Worm (Caenorhabditis elegans) whole organism, L1 larva: Measurements from ENCODE around the gene Y82E9BR.5.

Source experiments
- C04F5.9 ChIP-seq: sonication (generic microtip); optimal IDR thresholded peaks from 2 replicates; lab custom pipeline; 2016; ENCODE audit warnings: missing genetic modification characterization, missing compliant biosample characterization
- C34B4.2 ChIP-seq: sonication (generic microtip); optimal IDR thresholded peaks from 2 replicates; lab custom pipeline; 2017; ENCODE audit warnings: mild to moderate bottlenecking, missing genetic modification characterization, missing compliant biosample characterization
- F16B12.6 ChIP-seq: fragments of 150-350 bp; optimal IDR thresholded peaks from 2 replicates; lab custom pipeline; 2014; ENCODE audit warnings: missing biosample characterization, missing genetic modification characterization
- Y116A8C.19 ChIP-seq: sonication (generic microtip); optimal IDR thresholded peaks from 2 replicates; lab custom pipeline; 2016; ENCODE audit warnings: missing compliant biosample characterization, missing genetic modification characterization, borderline replicate concordance
- blmp-1 ChIP-seq: fragments of 150-350 bp; optimal IDR thresholded peaks from 2 replicates; lab custom pipeline; 2014; ENCODE audit warnings: missing biosample characterization, missing genetic modification characterization
- ceh-63 ChIP-seq: fragments of 200-800 bp; sonication (Bioruptor generic); optimal IDR thresholded peaks from 2 replicates; lab custom pipeline; 2018; ENCODE audit warnings: mild to moderate bottlenecking, missing genetic modification characterization, missing compliant biosample characterization
- ceh-8 ChIP-seq: fragments of 200-800 bp; sonication (Bioruptor generic); optimal IDR thresholded peaks from 2 replicates; lab custom pipeline; 2018; ENCODE audit warnings: mild to moderate bottlenecking, missing genetic modification characterization, moderate library complexity, missing compliant biosample characterization
- ceh-82 ChIP-seq, 3 experiments: fragments of 150-350 bp in 1 of 3; sonication (generic microtip) in 2 of 3; optimal IDR thresholded peaks; 2 replicates each; lab custom pipeline; 2014 to 2017; ENCODE audit warnings: missing biosample characterization in 3 of 3, missing genetic modification characterization in 3 of 3
- ceh-88 ChIP-seq: fragments of 200-800 bp; sonication (Bioruptor generic); IDR thresholded peaks from 2 replicates; pipeline ENCODE4 v1.3.6; 2022; ENCODE audit warnings: missing genetic modification characterization, missing compliant biosample characterization
- efl-1 ChIP-seq, 4 experiments: fragments of 150-350 bp; optimal IDR thresholded peaks in 3 of 4; peaks in 1 of 4; 1 replicate in 1 of 4; 2 replicates in 3 of 4; lab custom pipeline; 2014; ENCODE audit warnings: missing biosample characterization in 2 of 4, missing genetic modification characterization in 2 of 4, missing genetic modification reagents in 2 of 4
- efl-3 ChIP-seq: fragments of 200-800 bp; sonication (Bioruptor generic); optimal IDR thresholded peaks from 2 replicates; lab custom pipeline; 2018; ENCODE audit warnings: mild to moderate bottlenecking, missing genetic modification characterization, missing compliant biosample characterization
- egl-13 ChIP-seq: sonication (generic microtip); optimal IDR thresholded peaks from 2 replicates; lab custom pipeline; 2016; ENCODE audit warnings: missing genotype, missing genetic modification reagents, missing genetic modification characterization, missing compliant biosample characterization
- elt-2 ChIP-seq: sonication (generic microtip); optimal IDR thresholded peaks from 2 replicates; lab custom pipeline; 2016; ENCODE audit warnings: missing genetic modification characterization, mild to moderate bottlenecking, inconsistent platforms, missing compliant biosample characterization, missing genetic modification reagents
- elt-3 ChIP-seq, 6 experiments: fragments of 150-350 bp in 1 of 6; sonication (generic microtip); optimal IDR thresholded peaks; 2 replicates each; lab custom pipeline; 2017 to 2018; ENCODE audit warnings: missing biosample characterization in 6 of 6, missing genetic modification characterization in 6 of 6, inconsistent platforms in 1 of 6
- fkh-8 ChIP-seq: sonication (generic microtip); optimal IDR thresholded peaks from 2 replicates; lab custom pipeline; 2016; ENCODE audit warnings: mild to moderate bottlenecking, missing genetic modification characterization, missing compliant biosample characterization
- grh-1 ChIP-seq: fragments of 200-800 bp; sonication (Bioruptor generic); IDR thresholded peaks from 2 replicates; pipeline ENCODE4 v1.3.6; 2022; ENCODE audit warnings: missing genetic modification reagents, missing genetic modification characterization, missing compliant biosample characterization
- hlh-4 ChIP-seq: sonication (generic microtip); optimal IDR thresholded peaks from 2 replicates; lab custom pipeline; 2016; ENCODE audit warnings: mild to moderate bottlenecking, missing genetic modification characterization, missing compliant biosample characterization
- hpl-2 ChIP-seq: fragments of 150-350 bp; optimal IDR thresholded peaks from 2 replicates; lab custom pipeline; 2014; ENCODE audit warnings: missing biosample characterization, missing genetic modification reagents, missing genetic modification characterization
- irx-1 ChIP-seq: sonication (generic microtip); optimal IDR thresholded peaks from 2 replicates; lab custom pipeline; 2016; ENCODE audit warnings: missing genetic modification characterization, missing compliant biosample characterization
- isw-1 ChIP-seq: fragments of 200-800 bp; sonication (Bioruptor generic); IDR thresholded peaks from 2 replicates; pipeline ENCODE4 v1.3.6; 2022; ENCODE audit warnings: missing genetic modification characterization, missing compliant biosample characterization
- jun-1 ChIP-seq: fragments of 150-350 bp; optimal IDR thresholded peaks from 2 replicates; lab custom pipeline; 2014; ENCODE audit warnings: missing biosample characterization, missing genetic modification reagents, missing genetic modification characterization
- lin-39 ChIP-seq: fragments of 150-350 bp; optimal IDR thresholded peaks from 2 replicates; lab custom pipeline; 2014; ENCODE audit warnings: missing biosample characterization, missing genetic modification reagents, missing genetic modification characterization
- mab-9 ChIP-seq: fragments of 200-800 bp; sonication (Bioruptor generic); IDR thresholded peaks from 2 replicates; pipeline ENCODE4 v1.3.6; 2022; ENCODE audit warnings: missing genetic modification reagents, missing genetic modification characterization, missing compliant biosample characterization
- mef-2 ChIP-seq: fragments of 150-350 bp; optimal IDR thresholded peaks from 2 replicates; lab custom pipeline; 2014; ENCODE audit warnings: missing biosample characterization, missing genetic modification characterization
- mep-1 ChIP-seq: fragments of 150-350 bp; optimal IDR thresholded peaks from 2 replicates; lab custom pipeline; 2014; ENCODE audit warnings: missing biosample characterization, missing genetic modification characterization
- nhr-12 ChIP-seq: sonication (generic microtip); optimal IDR thresholded peaks from 2 replicates; lab custom pipeline; 2017; ENCODE audit warnings: missing biosample characterization, missing genetic modification characterization
- nhr-19 ChIP-seq: fragments of 200-800 bp; sonication (Bioruptor generic); conservative IDR thresholded peaks from 2 replicates; pipeline ENCODE4 v1.3.6; 2022; ENCODE audit warnings: missing genetic modification characterization, missing compliant biosample characterization
- nhr-47 ChIP-seq: sonication (generic microtip); optimal IDR thresholded peaks from 2 replicates; lab custom pipeline; 2016; ENCODE audit warnings: mild to moderate bottlenecking, missing genetic modification characterization, moderate library complexity, missing compliant biosample characterization
- nhr-77 ChIP-seq: fragments of 150-350 bp; optimal IDR thresholded peaks from 2 replicates; lab custom pipeline; 2014; ENCODE audit warnings: missing biosample characterization, missing genetic modification characterization
- nhr-90 ChIP-seq: sonication (generic microtip); optimal IDR thresholded peaks from 2 replicates; lab custom pipeline; 2016; ENCODE audit warnings: mild to moderate bottlenecking, missing genetic modification characterization, missing compliant biosample characterization; ENCODE audit not compliant: poor library complexity
- pag-3 ChIP-seq: sonication (generic microtip); optimal IDR thresholded peaks from 2 replicates; lab custom pipeline; 2017; ENCODE audit warnings: missing genetic modification characterization, mild to moderate bottlenecking, missing compliant biosample characterization, antibody characterized with exemption, borderline replicate concordance; ENCODE audit not compliant: insufficient read depth
- pqm-1 ChIP-seq: sonication (generic microtip); optimal IDR thresholded peaks from 3 replicates; lab custom pipeline; 2017; ENCODE audit warnings: missing biosample characterization, missing genetic modification characterization
- rnt-1 ChIP-seq: sonication (generic microtip); optimal IDR thresholded peaks from 2 replicates; lab custom pipeline; 2016; ENCODE audit warnings: mild to moderate bottlenecking, missing genetic modification characterization, moderate library complexity, missing compliant biosample characterization
- snpc-4 ChIP-seq: fragments of 150-350 bp; optimal IDR thresholded peaks from 2 replicates; lab custom pipeline; 2014; ENCODE audit warnings: missing biosample characterization, missing genetic modification characterization
- snu-23 ChIP-seq: sonication (generic microtip); optimal IDR thresholded peaks from 2 replicates; lab custom pipeline; 2016; ENCODE audit warnings: missing genetic modification characterization, missing compliant biosample characterization
- sox-4 ChIP-seq: sonication (generic microtip); optimal IDR thresholded peaks from 2 replicates; lab custom pipeline; 2016; ENCODE audit warnings: missing genetic modification characterization, missing compliant biosample characterization
- sptf-1 ChIP-seq: fragments of 150-350 bp; optimal IDR thresholded peaks from 2 replicates; lab custom pipeline; 2014; ENCODE audit warnings: missing biosample characterization, missing genetic modification characterization
- sup-37 ChIP-seq: fragments of 200-800 bp; sonication (Bioruptor generic); optimal IDR thresholded peaks from 2 replicates; lab custom pipeline; 2018; ENCODE audit warnings: mild to moderate bottlenecking, missing genetic modification characterization, missing compliant biosample characterization
- tbx-2 ChIP-seq: sonication (generic microtip); optimal IDR thresholded peaks from 2 replicates; lab custom pipeline; 2016; ENCODE audit warnings: missing genetic modification characterization, missing compliant biosample characterization
- tlp-1 ChIP-seq: fragments of 150-350 bp; optimal IDR thresholded peaks from 2 replicates; lab custom pipeline; 2014; ENCODE audit warnings: missing biosample characterization, missing genetic modification characterization
- xbp-1 ChIP-seq: sonication (generic microtip); optimal IDR thresholded peaks from 2 replicates; lab custom pipeline; 2016; ENCODE audit warnings: missing genetic modification characterization, missing compliant biosample characterization
- zag-1 ChIP-seq: fragments of 150-350 bp; optimal IDR thresholded peaks from 2 replicates; lab custom pipeline; 2014; ENCODE audit warnings: missing biosample characterization, missing genetic modification characterization
- zip-4 ChIP-seq: fragments of 200-800 bp; sonication (Bioruptor generic); optimal IDR thresholded peaks from 2 replicates; lab custom pipeline; 2018; ENCODE audit warnings: mild to moderate bottlenecking, missing genetic modification characterization, moderate library complexity, missing compliant biosample characterization
- ztf-11 ChIP-seq, 2 experiments: sonication (generic microtip); optimal IDR thresholded peaks; 2 replicates each; lab custom pipeline; 2016 to 2017; ENCODE audit warnings: missing genetic modification characterization in 2 of 2, missing biosample characterization in 1 of 2, missing compliant biosample characterization in 1 of 2

Gene Y82E9BR.5

ce11 chrIII:1419700-1420356 is 35.7 kb downstream of the Y82E9BR.5 start (continued):
- TF ChIP-seq nhr-90 (tag; lab: Kevin White, UChicago) (peak; percentile 86), isw-1 (GFP tag; lab: Robert Waterston, UW) (no peak), efl-3 (no peak), C34B4.2 (tag; lab: Kevin White, UChicago) (no peak), snu-23 (GFP tag; lab: Kevin White, UChicago) (peak; percentile 66), nhr-47 (peak; percentile 67), tbx-2 (tag; lab: Kevin White, UChicago) (peak; percentile 25), pqm-1 (no peak), snpc-4 (tag; lab: Kevin White, UChicago) (no peak), C04F5.9 (tag; lab: Kevin White, UChicago) (peak; percentile 28), ceh-63 (GFP tag; lab: Kevin White, UChicago) (no peak), egl-13 (tag; lab: Kevin White, UChicago) (no peak), lin-39 (tag; lab: Kevin White, UChicago) (peak; percentile 29), xbp-1 (tag; lab: Kevin White, UChicago) (peak; percentile 33), F16B12.6 (tag; lab: Kevin White, UChicago) (no peak), hpl-2 (GFP tag; lab: Kevin White, UChicago) (peak; percentile 41), elt-2 (tag; lab: Kevin White, UChicago) (peak; percentile 62), ceh-82 (tag; optimal IDR thresholded peaks at IDR 0.05; lab: Kevin White, UChicago) (peak in 1 of 3 experiments; percentile 11), sptf-1 (no peak), rnt-1 (tag; lab: Kevin White, UChicago) (peak; percentile 35), irx-1 (no peak), zip-4 (GFP tag; lab: Kevin White, UChicago) (peak; percentile 33), Y116A8C.19 (tag; lab: Kevin White, UChicago) (no peak), tlp-1 (no peak), nhr-12 (no peak), sup-37 (no peak), elt-3 (tag; optimal IDR thresholded peaks at IDR 0.05; lab: Kevin White, UChicago) (peak in 2 of 6 experiments; percentile 6 to 15), hlh-4 (tag; lab: Kevin White, UChicago) (no peak), jun-1 (tag; lab: Kevin White, UChicago) (no peak), grh-1 (GFP tag; lab: Robert Waterston, UW) (peak; percentile 48; the same call in 1 of the 2 replicates), efl-1 (optimal IDR thresholded peaks at IDR 0.05; lab: Kevin White, UChicago) (peak; percentile 10 to 13), efl-1 (GFP tag; optimal IDR thresholded peaks at IDR 0.05 in 1 of 2; lab: Kevin White, UChicago) (peak in 1 of 2 experiments; percentile 92), blmp-1 (tag; lab: Kevin White, UChicago) (no peak), ceh-88 (GFP tag; lab: Robert Waterston, UW) (peak; percentile 49), nhr-19 (GFP tag; lab: Robert Waterston, UW) (peak; percentile 63), ceh-8 (GFP tag; lab: Kevin White, UChicago) (no peak), ztf-11 (tag; optimal IDR thresholded peaks at IDR 0.05; lab: Kevin White, UChicago) (no peak), mef-2 (tag; lab: Kevin White, UChicago) (no peak), mep-1 (no peak), nhr-77 (tag; lab: Kevin White, UChicago) (peak; percentile 25), sox-4 (tag; lab: Kevin White, UChicago) (no peak), pag-3 (tag; lab: Kevin White, UChicago) (no peak), zag-1 (tag; lab: Kevin White, UChicago) (no peak), mab-9 (GFP tag; lab: Robert Waterston, UW) (peak; percentile 70), fkh-8 (tag; lab: Kevin White, UChicago) (no peak)
- TF ChIP-seq, all 84 proteins: peak for 36
